Worm (Caenorhabditis elegans) whole organism, L4 larva: Measurements from ENCODE around the gene asp-12.

Experiments
- D1046.2 ChIP-seq: fragments of 200-800 bp; sonication (Bioruptor generic); IDR thresholded peaks from 2 replicates; pipeline ENCODE4 v1.3.6; 2022; ENCODE audit warnings: missing genetic modification characterization, missing compliant biosample characterization
- F26F4.8 ChIP-seq: fragments of 200-800 bp; sonication (Bioruptor generic); conservative IDR thresholded peaks from 2 replicates; pipeline ENCODE4 v1.3.6; 2022; ENCODE audit warnings: missing genetic modification characterization, missing compliant biosample characterization
- F37D6.2 ChIP-seq: sonication (generic microtip); optimal IDR thresholded peaks from 2 replicates; lab custom pipeline; 2016; ENCODE audit warnings: mild to moderate bottlenecking, missing genetic modification characterization, missing compliant biosample characterization
- T20F7.1 ChIP-seq: fragments of 200-800 bp; sonication (Bioruptor generic); optimal IDR thresholded peaks from 2 replicates; lab custom pipeline; 2018; ENCODE audit warnings: mild to moderate bottlenecking, missing genetic modification characterization, missing compliant biosample characterization
- T26A8.4 ChIP-seq: fragments of 200-800 bp; sonication (Bioruptor generic); IDR thresholded peaks from 2 replicates; pipeline ENCODE4 v1.3.6; 2022; ENCODE audit warnings: missing genetic modification characterization, missing compliant biosample characterization
- aha-1 ChIP-seq: fragments of 150-350 bp; peaks from one replicate; lab custom pipeline; 2014; ENCODE audit warnings: missing biosample characterization, missing genetic modification characterization
- ceh-20 ChIP-seq: fragments of 200-800 bp; sonication (Bioruptor generic); IDR thresholded peaks from 2 replicates; pipeline ENCODE4 v1.3.6; 2022; ENCODE audit warnings: missing genetic modification reagents, missing genetic modification characterization, missing compliant biosample characterization
- ceh-44 ChIP-seq: fragments of 200-800 bp; sonication (Bioruptor generic); IDR thresholded peaks from 2 replicates; pipeline ENCODE4 v1.3.6; 2022; ENCODE audit warnings: missing genetic modification reagents, missing genetic modification characterization, missing compliant biosample characterization
- ceh-62 ChIP-seq: sonication (generic microtip); optimal IDR thresholded peaks from 2 replicates; lab custom pipeline; 2017; ENCODE audit warnings: missing biosample characterization, missing genetic modification characterization
- ces-1 ChIP-seq: fragments of 150-350 bp; sonication (generic microtip); optimal IDR thresholded peaks from 4 replicates; lab custom pipeline; 2014; ENCODE audit warnings: missing biosample characterization, missing genetic modification reagents, missing genetic modification characterization
- cey-2 ChIP-seq: sonication (generic microtip); optimal IDR thresholded peaks from 3 replicates; lab custom pipeline; 2017; ENCODE audit warnings: missing genetic modification characterization, mild to moderate bottlenecking, missing compliant biosample characterization, antibody characterized with exemption, borderline replicate concordance; ENCODE audit not compliant: insufficient read depth
- ctbp-1 ChIP-seq: fragments of 200-800 bp; sonication (Bioruptor generic); IDR thresholded peaks from 2 replicates; pipeline ENCODE4 v1.3.6; 2022; ENCODE audit warnings: missing genetic modification reagents, missing genetic modification characterization, missing compliant biosample characterization
- daf-16 ChIP-seq, 3 experiments: sonication (generic microtip); optimal IDR thresholded peaks; 2 replicates each; lab custom pipeline; 2016 to 2017; ENCODE audit warnings: missing genetic modification characterization in 3 of 3, missing genetic modification reagents in 3 of 3, mild to moderate bottlenecking in 2 of 3, missing compliant biosample characterization in 2 of 3, missing biosample characterization in 1 of 3, moderate library complexity in 1 of 3
- dmd-6 ChIP-seq: fragments of 200-800 bp; sonication (Bioruptor generic); IDR thresholded peaks from 2 replicates; pipeline ENCODE4 v1.3.6; 2022; ENCODE audit warnings: missing genetic modification reagents, missing genetic modification characterization, missing compliant biosample characterization
- dmd-8 ChIP-seq: fragments of 200-800 bp; sonication (Bioruptor generic); IDR thresholded peaks from 2 replicates; pipeline ENCODE4 v1.3.6; 2022; ENCODE audit warnings: missing genetic modification characterization, missing compliant biosample characterization
- dve-1 ChIP-seq: sonication (generic microtip); optimal IDR thresholded peaks from 2 replicates; lab custom pipeline; 2017; ENCODE audit warnings: antibody characterized with exemption, mild to moderate bottlenecking, missing genetic modification characterization, missing compliant biosample characterization; ENCODE audit not compliant: insufficient read depth
- fos-1 ChIP-seq: fragments of 150-350 bp; optimal IDR thresholded peaks from 2 replicates; lab custom pipeline; 2014; ENCODE audit warnings: missing biosample characterization, missing genetic modification characterization
- hif-1 ChIP-seq, 2 experiments: sonication (generic microtip); optimal IDR thresholded peaks; 2 replicates each; lab custom pipeline; 2016 to 2017; ENCODE audit warnings: missing compliant biosample characterization in 2 of 2, missing genetic modification characterization in 2 of 2, missing genetic modification reagents in 2 of 2, missing genotype in 2 of 2, mild to moderate bottlenecking in 1 of 2
- hlh-11 ChIP-seq: fragments of 200-800 bp; sonication (Bioruptor generic); optimal IDR thresholded peaks from 2 replicates; lab custom pipeline; 2018; ENCODE audit warnings: mild to moderate bottlenecking, missing genetic modification characterization, missing compliant biosample characterization
- hlh-30 ChIP-seq: sonication (generic microtip); optimal IDR thresholded peaks from 2 replicates; lab custom pipeline; 2017; ENCODE audit warnings: antibody characterized with exemption, mild to moderate bottlenecking, missing genetic modification characterization, missing compliant biosample characterization; ENCODE audit not compliant: insufficient read depth
- jun-1 ChIP-seq: fragments of 150-350 bp; optimal IDR thresholded peaks from 2 replicates; lab custom pipeline; 2014; ENCODE audit warnings: missing biosample characterization, missing genetic modification reagents, missing genetic modification characterization
- lin-1 ChIP-seq: fragments of 200-800 bp; sonication (Bioruptor generic); IDR thresholded peaks from 2 replicates; pipeline ENCODE4 v1.3.6; 2022; ENCODE audit warnings: missing genetic modification reagents, missing genetic modification characterization, missing compliant biosample characterization
- lin-13 ChIP-seq: fragments of 150-350 bp; optimal IDR thresholded peaks from 2 replicates; lab custom pipeline; 2014; ENCODE audit warnings: missing biosample characterization, missing genetic modification reagents, missing genetic modification characterization
- lin-15B ChIP-seq: fragments of 150-350 bp; sonication (generic microtip); optimal IDR thresholded peaks from 3 replicates; lab custom pipeline; 2014; ENCODE audit warnings: missing biosample characterization, missing genetic modification characterization
- lin-29 ChIP-seq: fragments of 200-800 bp; sonication (Bioruptor generic); IDR thresholded peaks from 2 replicates; pipeline ENCODE4 v1.3.6; 2022; ENCODE audit warnings: missing genetic modification reagents, missing genetic modification characterization, missing compliant biosample characterization
- lin-39 ChIP-seq: fragments of 150-350 bp; optimal IDR thresholded peaks from 2 replicates; lab custom pipeline; 2014; ENCODE audit warnings: missing biosample characterization, missing genetic modification reagents, missing genetic modification characterization
- lsy-2 ChIP-seq, 2 experiments: fragments of 150-350 bp in 1 of 2; sonication (generic microtip) in 1 of 2; optimal IDR thresholded peaks; 2 replicates each; lab custom pipeline; 2014 to 2017; ENCODE audit warnings: missing biosample characterization in 2 of 2, missing genetic modification characterization in 2 of 2
- madf-9 ChIP-seq: fragments of 200-800 bp; sonication (Bioruptor generic); conservative IDR thresholded peaks from 2 replicates; pipeline ENCODE4 v1.3.6; 2022; ENCODE audit warnings: missing genetic modification reagents, missing genetic modification characterization, missing compliant biosample characterization
- mdl-1 ChIP-seq, 2 experiments: fragments of 150-350 bp in 1 of 2; sonication (generic microtip) in 1 of 2; optimal IDR thresholded peaks; 2 replicates each; lab custom pipeline; 2014 to 2017; ENCODE audit warnings: missing biosample characterization in 2 of 2, missing genetic modification characterization in 2 of 2
- mep-1 ChIP-seq: fragments of 150-350 bp; sonication (generic microtip); optimal IDR thresholded peaks from 3 replicates; lab custom pipeline; 2014; ENCODE audit warnings: missing biosample characterization, missing genetic modification characterization
- mxl-3 ChIP-seq: fragments of 200-800 bp; sonication (Bioruptor generic); optimal IDR thresholded peaks from 2 replicates; lab custom pipeline; 2018; ENCODE audit warnings: mild to moderate bottlenecking, missing genetic modification characterization, missing compliant biosample characterization
- nhr-10 ChIP-seq: fragments of 150-350 bp; optimal IDR thresholded peaks from 2 replicates; lab custom pipeline; 2014; ENCODE audit warnings: missing biosample characterization, missing genetic modification characterization
- nhr-102 ChIP-seq: sonication (generic microtip); optimal IDR thresholded peaks from 2 replicates; lab custom pipeline; 2016; ENCODE audit warnings: mild to moderate bottlenecking, missing genetic modification characterization, moderate library complexity, missing compliant biosample characterization
- nhr-111 ChIP-seq: fragments of 200-800 bp; sonication (Bioruptor generic); optimal IDR thresholded peaks from 2 replicates; lab custom pipeline; 2018; ENCODE audit warnings: mild to moderate bottlenecking, missing genetic modification characterization, missing compliant biosample characterization
- nhr-25 ChIP-seq: sonication (generic microtip); optimal IDR thresholded peaks from 2 replicates; lab custom pipeline; 2017; ENCODE audit warnings: missing genetic modification characterization, mild to moderate bottlenecking, missing compliant biosample characterization, antibody characterized with exemption, moderate library complexity, borderline replicate concordance; ENCODE audit not compliant: insufficient read depth
- nhr-28 ChIP-seq: fragments of 150-350 bp; optimal IDR thresholded peaks from 2 replicates; lab custom pipeline; 2014; ENCODE audit warnings: missing biosample characterization, missing genetic modification characterization
- nhr-48 ChIP-seq: sonication (generic microtip); optimal IDR thresholded peaks from 2 replicates; lab custom pipeline; 2016; ENCODE audit warnings: mild to moderate bottlenecking, missing genetic modification characterization, missing compliant biosample characterization
- nhr-77 ChIP-seq: fragments of 150-350 bp; optimal IDR thresholded peaks from 2 replicates; lab custom pipeline; 2014; ENCODE audit warnings: missing biosample characterization, missing genetic modification characterization
- pha-4 ChIP-seq, 2 experiments: fragments of 150-350 bp in 1 of 2; fragments of 200-800 bp in 1 of 2; sonication (Bioruptor generic) in 1 of 2; IDR thresholded peaks in 1 of 2; optimal IDR thresholded peaks in 1 of 2; 2 replicates each; pipeline versions ENCODE4 v1.3.6 to Lab custom; 2014 to 2022; ENCODE audit warnings: missing genetic modification characterization in 2 of 2, missing genetic modification reagents in 2 of 2, missing biosample characterization in 1 of 2, missing compliant biosample characterization in 1 of 2
- set-16 ChIP-seq: fragments of 200-800 bp; sonication (Bioruptor generic); IDR thresholded peaks from 2 replicates; pipeline ENCODE4 v1.3.6; 2022; ENCODE audit warnings: missing genetic modification reagents, missing genetic modification characterization, missing compliant biosample characterization
- snpc-4 ChIP-seq: fragments of 150-350 bp; optimal IDR thresholded peaks from 2 replicates; lab custom pipeline; 2014; ENCODE audit warnings: missing biosample characterization, missing genetic modification characterization
- spr-1 ChIP-seq: sonication (generic microtip); optimal IDR thresholded peaks from 2 replicates; lab custom pipeline; 2016; ENCODE audit warnings: mild to moderate bottlenecking, missing genetic modification characterization, missing compliant biosample characterization
- tag-97 ChIP-seq: fragments of 200-800 bp; sonication (Bioruptor generic); IDR thresholded peaks from 2 replicates; pipeline ENCODE4 v1.3.6; 2022; ENCODE audit warnings: missing genetic modification characterization, missing compliant biosample characterization
- tra-1 ChIP-seq: fragments of 200-800 bp; sonication (Bioruptor generic); IDR thresholded peaks from 2 replicates; pipeline ENCODE4 v1.3.6; 2022; ENCODE audit warnings: missing genetic modification reagents, missing genetic modification characterization, missing compliant biosample characterization
- unc-39 ChIP-seq: sonication (generic microtip); optimal IDR thresholded peaks from 2 replicates; lab custom pipeline; 2017; ENCODE audit warnings: missing biosample characterization, missing genetic modification characterization
- unc-62 ChIP-seq, 3 experiments: fragments of 150-350 bp in 1 of 3; sonication (generic microtip); optimal IDR thresholded peaks in 2 of 3; peaks in 1 of 3; 1 replicate in 1 of 3; 2 replicates in 2 of 3; lab custom pipeline; 2014 to 2017; ENCODE audit warnings: missing biosample characterization in 3 of 3, missing genetic modification characterization in 3 of 3, missing genetic modification reagents in 3 of 3, missing genotype in 1 of 3
- zip-11 ChIP-seq: fragments of 200-800 bp; sonication (Bioruptor generic); IDR thresholded peaks from 2 replicates; pipeline ENCODE4 v1.3.6; 2022; ENCODE audit warnings: missing genetic modification characterization, missing compliant biosample characterization
- ztf-11 ChIP-seq: fragments of 150-350 bp; optimal IDR thresholded peaks from 2 replicates; lab custom pipeline; 2014; ENCODE audit warnings: missing biosample characterization, missing genetic modification characterization
- ztf-7 ChIP-seq: fragments of 150-350 bp; optimal IDR thresholded peaks from 2 replicates; lab custom pipeline; 2014; ENCODE audit warnings: missing biosample characterization, missing genetic modification characterization

asp-12 gene

DNA sequence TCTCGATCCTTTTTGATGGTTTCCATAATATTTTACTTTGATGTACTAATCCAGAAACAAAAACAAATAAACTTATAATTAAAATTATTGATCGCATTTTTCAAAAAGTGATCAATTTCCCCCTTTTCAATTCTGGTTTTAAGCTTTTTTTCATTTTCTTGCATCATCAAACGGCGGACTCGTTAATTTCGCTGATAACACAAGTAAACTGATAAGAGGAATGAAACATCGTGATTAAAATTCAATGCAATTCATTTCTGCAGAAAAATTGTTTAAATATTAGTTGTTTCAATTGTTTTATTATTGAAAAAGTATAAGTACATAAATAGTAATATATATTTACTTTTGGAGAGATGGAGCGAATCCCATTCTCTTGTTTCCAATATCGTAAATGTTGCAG is 1.7 kb upstream of the asp-12 start (continued):
- TF ChIP-seq ctbp-1 (GFP tag; lab: Robert Waterston, UW) (no peak), ztf-7 (tag; lab: Kevin White, UChicago) (peak; percentile 89), lin-29 (GFP tag; lab: Robert Waterston, UW) (no peak), jun-1 (no peak), nhr-77 (tag; lab: Kevin White, UChicago) (peak; percentile 92), nhr-48 (peak; percentile 28), D1046.2 (GFP tag; lab: Robert Waterston, UW) (no peak), ceh-62 (tag; lab: Kevin White, UChicago) (no peak), aha-1 (tag; lab: Kevin White, UChicago) (no peak), nhr-25 (tag; lab: Kevin White, UChicago) (no peak), cey-2 (no peak), tra-1 (no peak), lin-15B (no peak), tag-97 (GFP tag; lab: Robert Waterston, UW) (no peak), snpc-4 (tag; lab: Kevin White, UChicago) (no peak), spr-1 (no peak), fos-1 (peak; percentile 31), mdl-1 (tag; optimal IDR thresholded peaks at IDR 0.05; lab: Kevin White, UChicago) (no peak), dmd-6 (peak; percentile 80), F26F4.8 (GFP tag; lab: Robert Waterston, UW) (no peak), unc-62 (GFP tag; optimal IDR thresholded peaks at IDR 0.05 in 1 of 2; lab: Kevin White, UChicago) (peak in 1 of 2 experiments; percentile 41), unc-62 (tag; optimal IDR thresholded peaks at IDR 0.05; lab: Kevin White, UChicago) (no peak), dve-1 (tag; lab: Kevin White, UChicago) (peak; percentile 76), mxl-3 (GFP tag; lab: Kevin White, UChicago) (no peak), pha-4 (GFP tag; IDR thresholded peaks at IDR 0.05; lab: Robert Waterston, UW) (no peak), pha-4 (tag; optimal IDR thresholded peaks at IDR 0.05; lab: Kevin White, UChicago) (no peak), hlh-30 (tag; lab: Kevin White, UChicago) (no peak), lsy-2 (tag; optimal IDR thresholded peaks at IDR 0.05; lab: Kevin White, UChicago) (no peak), madf-9 (GFP tag; lab: Robert Waterston, UW) (no peak), ces-1 (GFP tag; lab: Kevin White, UChicago) (no peak), ceh-44 (no peak), ceh-20 (GFP tag; lab: Robert Waterston, UW) (no peak), set-16 (GFP tag; lab: Robert Waterston, UW) (no peak), dmd-8 (GFP tag; lab: Robert Waterston, UW) (no peak), unc-39 (no peak), nhr-28 (peak; percentile 75), mep-1 (peak; percentile 69), T20F7.1 (GFP tag; lab: Kevin White, UChicago) (peak; percentile 40), nhr-111 (GFP tag; lab: Kevin White, UChicago) (no peak)

ce11 chrV:8269878-8270277 is 868 bp downstream of the asp-12 start:
- TF ChIP-seq mep-1 (no peak), lin-39 (no peak), nhr-48 (peak; percentile 73), hlh-30 (tag; lab: Kevin White, UChicago) (peak; percentile 47), zip-11 (GFP tag; lab: Robert Waterston, UW) (no peak), nhr-102 (tag; lab: Kevin White, UChicago) (peak; percentile 53), daf-16 (GFP tag; optimal IDR thresholded peaks at IDR 0.05; lab: Kevin White, UChicago) (peak in 1 of 2 experiments; percentile 53), daf-16 (tag; optimal IDR thresholded peaks at IDR 0.05; lab: Kevin White, UChicago) (peak; percentile 82), ztf-11 (tag; lab: Kevin White, UChicago) (no peak), F37D6.2 (no peak), tra-1 (peak; percentile 35; the same call in 1 of the 2 replicates), hif-1 (tag; optimal IDR thresholded peaks at IDR 0.05; lab: Kevin White, UChicago) (peak in 1 of 2 experiments; percentile 19), dmd-6 (peak; percentile 84), pha-4 (GFP tag; IDR thresholded peaks at IDR 0.05; lab: Robert Waterston, UW) (peak; percentile 29; the same call in 1 of the 2 replicates), pha-4 (tag; optimal IDR thresholded peaks at IDR 0.05; lab: Kevin White, UChicago) (no peak), hlh-11 (peak; percentile 75), nhr-25 (tag; lab: Kevin White, UChicago) (no peak), nhr-10 (tag; lab: Kevin White, UChicago) (no peak), lin-1 (GFP tag; lab: Robert Waterston, UW) (peak; percentile 84), dve-1 (tag; lab: Kevin White, UChicago) (peak; percentile 87), lin-13 (GFP tag; lab: Kevin White, UChicago) (no peak), T26A8.4 (GFP tag; lab: Robert Waterston, UW) (no peak)
